Fruit fly (Drosophila melanogaster) whole organism, adult: ENCODE measurements around the gene Rab7.
A peak's percentile ranks its signal among the peaks of the same experiment; 100 is the strongest.

Experiments
- CG11617 ChIP-seq: fragments of 200-800 bp; sonication (Bioruptor generic); optimal IDR thresholded peaks from 2 replicates; lab custom pipeline; 2017; ENCODE audit warnings: mild to moderate bottlenecking, missing biosample characterization, missing genetic modification reagents, missing genetic modification characterization
- CG12768 ChIP-seq: fragments of 200-800 bp; sonication (Bioruptor generic); optimal IDR thresholded peaks from 2 replicates; lab custom pipeline; 2017; ENCODE audit warnings: missing biosample characterization, missing genetic modification characterization, mild to moderate bottlenecking, moderate library complexity, missing genetic modification reagents
- CG14711 ChIP-seq: fragments of 200-800 bp; sonication (Bioruptor generic); optimal IDR thresholded peaks from 2 replicates; lab custom pipeline; 2018; ENCODE audit warnings: missing biosample characterization, mild to moderate bottlenecking, missing genetic modification characterization, moderate library complexity
- CG1620 ChIP-seq: fragments of 200-800 bp; sonication (Bioruptor generic); optimal IDR thresholded peaks from 2 replicates; lab custom pipeline; 2016; ENCODE audit warnings: missing biosample characterization, missing genetic modification characterization
- CG33017 ChIP-seq: fragments of 200-800 bp; sonication (Bioruptor generic); optimal IDR thresholded peaks from 2 replicates; lab custom pipeline; 2018; ENCODE audit warnings: missing biosample characterization, mild to moderate bottlenecking, missing genetic modification characterization, moderate library complexity
- CG5204 ChIP-seq: fragments of 200-800 bp; sonication (Bioruptor generic); optimal IDR thresholded peaks from 2 replicates; lab custom pipeline; 2016; ENCODE audit warnings: missing biosample characterization, missing genetic modification characterization
- CG7045 ChIP-seq: fragments of 200-800 bp; sonication (Bioruptor generic); optimal IDR thresholded peaks from 2 replicates; lab custom pipeline; 2017; ENCODE audit warnings: missing biosample characterization, mild to moderate bottlenecking, missing genetic modification characterization
- CG7101 ChIP-seq: fragments of 200-800 bp; sonication (Bioruptor generic); optimal IDR thresholded peaks from 2 replicates; lab custom pipeline; 2018; ENCODE audit warnings: missing biosample characterization, mild to moderate bottlenecking, missing genetic modification characterization, moderate library complexity
- Clk ChIP-seq: fragments of 200-800 bp; sonication (Bioruptor generic); optimal IDR thresholded peaks from 2 replicates; lab custom pipeline; 2017; ENCODE audit warnings: missing biosample characterization, missing genetic modification characterization
- Crg-1 ChIP-seq: fragments of 200-800 bp; sonication (Bioruptor generic); optimal IDR thresholded peaks from 2 replicates; lab custom pipeline; 2016; ENCODE audit warnings: missing biosample characterization, missing genetic modification characterization
- Hr96 ChIP-seq: fragments of 200-800 bp; sonication (Bioruptor generic); optimal IDR thresholded peaks from 2 replicates; lab custom pipeline; 2016; ENCODE audit warnings: missing biosample characterization, missing genetic modification characterization
- Mnt ChIP-seq: fragments of 200-800 bp; sonication (Bioruptor generic); optimal IDR thresholded peaks from 2 replicates; lab custom pipeline; 2016; ENCODE audit warnings: missing biosample characterization, mild to moderate bottlenecking, missing genetic modification characterization
- bab1 ChIP-seq: fragments of 200-800 bp; sonication (Bioruptor generic); optimal IDR thresholded peaks from 3 replicates; lab custom pipeline; 2019; ENCODE audit warnings: missing biosample characterization, mild to moderate bottlenecking, missing genetic modification characterization, moderate library complexity
- cic ChIP-seq: fragments of 200-800 bp; sonication (Bioruptor generic); optimal IDR thresholded peaks from 2 replicates; lab custom pipeline; 2017; ENCODE audit warnings: missing biosample characterization, mild to moderate bottlenecking, missing genetic modification characterization, moderate library complexity
- cnc ChIP-seq, 2 experiments: fragments of >200 bp; optimal IDR thresholded peaks; 2 replicates each; lab custom pipeline; 2017
- kay ChIP-seq: fragments of 200-800 bp; sonication (Bioruptor generic); peaks from one replicate; lab custom pipeline; 2016; ENCODE audit warnings: missing biosample characterization, missing genetic modification characterization, borderline replicate concordance
- ovo ChIP-seq: fragments of 200-800 bp; sonication (Bioruptor generic); optimal IDR thresholded peaks from 2 replicates; lab custom pipeline; 2016; ENCODE audit warnings: missing biosample characterization, missing genetic modification characterization
- pad ChIP-seq: fragments of 200-800 bp; sonication (Bioruptor generic); optimal IDR thresholded peaks from 3 replicates; lab custom pipeline; 2017; ENCODE audit warnings: missing biosample characterization, missing genetic modification characterization, mild to moderate bottlenecking, moderate library complexity, missing genetic modification reagents
- tj ChIP-seq: fragments of 200-800 bp; sonication (Bioruptor generic); optimal IDR thresholded peaks from 3 replicates; lab custom pipeline; 2017; ENCODE audit warnings: missing biosample characterization, mild to moderate bottlenecking, missing genetic modification characterization, moderate library complexity
- toe ChIP-seq: fragments of 200-800 bp; sonication (Bioruptor generic); optimal IDR thresholded peaks from 2 replicates; lab custom pipeline; 2016; ENCODE audit warnings: missing biosample characterization, missing genetic modification characterization

Rab7 gene

DNA sequence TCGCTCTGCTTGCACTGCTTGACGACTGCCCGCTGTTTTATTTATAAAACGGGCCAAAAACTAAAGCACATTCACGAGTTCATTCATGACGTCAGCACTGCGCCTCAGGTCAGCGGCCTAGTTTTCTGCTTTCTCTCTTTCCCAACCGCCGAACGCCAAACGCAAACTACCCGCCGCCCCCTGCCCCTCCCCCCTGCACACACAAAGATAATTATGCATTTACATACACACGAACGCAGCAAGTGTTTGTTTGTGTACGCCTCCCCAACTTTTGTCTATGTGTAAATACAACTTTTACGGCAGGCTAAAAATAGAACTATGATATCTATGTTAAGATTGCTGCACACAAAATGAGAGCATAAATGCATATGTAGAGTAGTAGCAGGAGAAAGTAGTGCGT is 21.6 kb upstream of the Rab7 start:
- TF ChIP-seq CG12768 (GFP tag; lab: Kevin White, UChicago) (no peak), CG1620 (no peak), CG14711 (tag; lab: Kevin White, UChicago) (no peak), Mnt (GFP tag; lab: Kevin White, UChicago) (no peak), pad (GFP tag; lab: Kevin White, UChicago) (no peak), CG33017 (tag; lab: Kevin White, UChicago) (no peak), CG5204 (GFP tag; lab: Kevin White, UChicago) (no peak), bab1 (GFP tag; lab: Kevin White, UChicago) (no peak), CG7101 (tag; lab: Kevin White, UChicago) (no peak), kay (GFP tag; lab: Kevin White, UChicago) (no peak)

DNA sequence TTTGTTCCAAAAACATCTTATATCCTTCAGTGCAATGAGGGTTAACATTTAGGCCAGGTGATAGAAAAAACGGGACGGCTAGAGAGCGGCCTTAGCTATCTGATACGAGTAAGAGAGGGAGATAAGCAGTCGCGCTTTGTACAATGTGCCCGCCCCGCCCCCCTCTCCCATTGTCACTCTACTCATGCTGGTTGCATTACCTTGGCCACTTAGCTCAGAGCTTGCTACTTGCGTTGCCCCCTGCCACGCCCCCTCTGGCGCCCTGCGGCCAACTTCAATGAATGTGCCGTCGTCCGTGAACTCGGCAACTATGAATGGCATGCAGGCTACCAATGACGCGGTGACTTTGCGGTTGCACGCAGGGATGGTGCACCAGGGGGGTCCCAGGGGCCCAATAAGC is 21.0 kb upstream of the Rab7 start:
- TF ChIP-seq CG7101 (tag; lab: Kevin White, UChicago) (no peak), Hr96 (GFP tag; lab: Kevin White, UChicago) (no peak), pad (GFP tag; lab: Kevin White, UChicago) (no peak), ovo (no peak), CG11617 (GFP tag; lab: Kevin White, UChicago) (no peak), cnc (optimal IDR thresholded peaks at IDR 0.05; lab: Kevin White, UChicago) (no peak), Mnt (GFP tag; lab: Kevin White, UChicago) (no peak), CG33017 (tag; lab: Kevin White, UChicago) (no peak), CG7045 (GFP tag; lab: Kevin White, UChicago) (no peak), Clk (GFP tag; lab: Kevin White, UChicago) (no peak), CG14711 (tag; lab: Kevin White, UChicago) (no peak), CG1620 (no peak), Crg-1 (GFP tag; lab: Kevin White, UChicago) (no peak), kay (GFP tag; lab: Kevin White, UChicago) (no peak), tj (GFP tag; lab: Kevin White, UChicago) (no peak), CG5204 (GFP tag; lab: Kevin White, UChicago) (no peak), toe (GFP tag; lab: Kevin White, UChicago) (no peak), CG12768 (GFP tag; lab: Kevin White, UChicago) (no peak)

DNA sequence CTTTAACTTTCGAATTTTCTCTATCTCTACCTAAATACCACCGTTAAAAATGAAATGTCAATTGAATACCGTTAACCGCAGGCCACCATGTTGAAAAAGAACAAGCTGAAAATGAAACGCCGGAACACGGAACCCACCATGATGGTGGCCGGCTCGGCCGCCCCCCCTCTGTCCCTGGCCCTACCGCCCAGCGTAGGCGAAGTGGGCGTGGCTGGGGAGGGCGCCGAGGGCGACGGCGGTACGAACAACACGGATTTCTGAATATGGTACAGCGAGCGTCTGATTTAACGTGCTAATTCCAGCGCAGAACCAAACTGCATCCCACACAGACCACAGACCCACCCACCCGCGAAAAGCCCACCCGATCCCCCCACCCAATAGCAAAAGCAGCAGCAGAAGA is 11.2 kb upstream of the Rab7 start:
- TF ChIP-seq cnc (optimal IDR thresholded peaks at IDR 0.05; lab: Kevin White, UChicago): no peak
- TF ChIP-seq CG5204 (GFP tag; lab: Kevin White, UChicago): no peak
- TF ChIP-seq CG1620: no peak
- TF ChIP-seq CG14711 (tag; lab: Kevin White, UChicago): no peak
- TF ChIP-seq CG12768 (GFP tag; lab: Kevin White, UChicago): no peak
- TF ChIP-seq CG33017 (tag; lab: Kevin White, UChicago): no peak
- no peak for TF ChIP-seq CG11617 (GFP tag; lab: Kevin White, UChicago)

DNA sequence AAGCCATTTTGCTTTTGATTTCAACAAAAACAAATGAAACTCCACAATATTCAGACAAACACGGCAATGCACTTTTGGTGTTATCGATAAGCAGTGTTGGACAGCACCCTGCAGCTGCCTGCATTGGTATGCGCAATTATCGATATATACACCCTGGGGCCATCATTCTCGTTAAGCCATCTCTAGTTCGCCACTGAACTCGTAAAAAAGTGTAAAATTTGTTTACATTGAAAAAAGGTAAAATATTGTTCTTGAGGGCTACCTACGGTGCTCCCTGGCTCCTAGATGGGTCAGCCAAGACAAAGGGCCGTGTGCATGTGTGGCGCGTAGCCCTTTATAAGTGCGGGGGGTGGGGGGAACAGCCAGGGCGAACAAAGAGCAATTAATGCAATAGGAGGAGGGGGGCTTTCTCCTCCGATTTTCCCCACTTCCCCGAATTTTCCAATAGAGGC is 6.3 kb upstream of the Rab7 start, which contains the start of the genes CG13603 and CG5902:
Gene CG13603 (minus strand): TSS at position 91 of the 452 bp plus-strand sequence.
Gene CG5902 (plus strand): TSS at position 164 of the 452 bp plus-strand sequence.
- TF ChIP-seq CG14711 (tag; lab: Kevin White, UChicago) (peak; percentile 40), Hr96 (GFP tag; lab: Kevin White, UChicago) (no peak), ovo (peak; percentile 19), kay (GFP tag; lab: Kevin White, UChicago) (no peak), pad (GFP tag; lab: Kevin White, UChicago) (peak; percentile 70), CG7101 (tag; lab: Kevin White, UChicago) (peak; percentile 66), Clk (GFP tag; lab: Kevin White, UChicago) (peak; percentile 40), CG5204 (GFP tag; lab: Kevin White, UChicago) (no peak), Mnt (GFP tag; lab: Kevin White, UChicago) (peak; percentile 80), toe (GFP tag; lab: Kevin White, UChicago) (peak; percentile 79), cnc (optimal IDR thresholded peaks at IDR 0.05; lab: Kevin White, UChicago) (no peak), cic (GFP tag; lab: Kevin White, UChicago) (peak; percentile 58), CG11617 (GFP tag; lab: Kevin White, UChicago) (peak; percentile 49), CG7045 (GFP tag; lab: Kevin White, UChicago) (peak; percentile 59), bab1 (GFP tag; lab: Kevin White, UChicago) (peak; percentile 75), CG33017 (tag; lab: Kevin White, UChicago) (no peak), tj (GFP tag; lab: Kevin White, UChicago) (no peak), Crg-1 (GFP tag; lab: Kevin White, UChicago) (peak; percentile 81), CG12768 (GFP tag; lab: Kevin White, UChicago) (peak; percentile 80), CG1620 (peak; percentile 84)

DNA sequence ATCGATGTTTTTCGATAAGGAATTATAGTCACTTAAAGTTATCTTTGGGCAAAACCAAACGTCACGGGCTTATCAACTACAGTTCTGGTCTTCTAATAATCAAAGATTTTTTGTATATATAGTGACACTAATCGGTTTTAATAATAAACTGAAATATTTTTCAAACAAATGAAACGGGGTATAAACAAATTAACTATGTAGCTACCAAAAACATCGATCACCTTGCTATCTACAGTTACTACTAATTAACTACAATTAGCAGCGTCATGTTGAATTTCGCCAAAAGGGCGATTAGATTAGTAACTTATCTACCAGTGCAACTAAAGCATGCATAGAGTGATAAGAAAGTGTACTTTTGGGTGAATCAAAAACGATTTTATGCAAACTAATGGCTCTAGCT is 1.4 kb upstream of the Rab7 start:
- TF ChIP-seq CG11617 (GFP tag; lab: Kevin White, UChicago) (no peak), cic (GFP tag; lab: Kevin White, UChicago) (peak; percentile 22), cnc (optimal IDR thresholded peaks at IDR 0.05; lab: Kevin White, UChicago) (peak in 1 of 2 experiments; percentile 9), Clk (GFP tag; lab: Kevin White, UChicago) (no peak), CG14711 (tag; lab: Kevin White, UChicago) (no peak), CG7045 (GFP tag; lab: Kevin White, UChicago) (no peak), pad (GFP tag; lab: Kevin White, UChicago) (no peak), Mnt (GFP tag; lab: Kevin White, UChicago) (no peak), toe (GFP tag; lab: Kevin White, UChicago) (no peak), CG33017 (tag; lab: Kevin White, UChicago) (no peak), Hr96 (GFP tag; lab: Kevin White, UChicago) (no peak), tj (GFP tag; lab: Kevin White, UChicago) (no peak), Crg-1 (GFP tag; lab: Kevin White, UChicago) (no peak), CG1620 (no peak), kay (GFP tag; lab: Kevin White, UChicago) (peak; percentile 75), bab1 (GFP tag; lab: Kevin White, UChicago) (no peak), ovo (no peak), CG5204 (GFP tag; lab: Kevin White, UChicago) (no peak), CG12768 (GFP tag; lab: Kevin White, UChicago) (no peak), CG7101 (tag; lab: Kevin White, UChicago) (no peak)
